Worm (Caenorhabditis elegans) whole organism, L1 larva: ENCODE data around the gene suex-1.
A peak's percentile ranks its signal among the peaks of the same experiment; 100 is the strongest.

Experiments
- C34B4.2 ChIP-seq: sonication (generic microtip); optimal IDR thresholded peaks from 2 replicates; lab custom pipeline; 2017; ENCODE audit warnings: mild to moderate bottlenecking, missing genetic modification characterization, missing compliant biosample characterization
- aha-1 ChIP-seq: fragments of 150-350 bp; optimal IDR thresholded peaks from 2 replicates; lab custom pipeline; 2014; ENCODE audit warnings: missing biosample characterization, missing genetic modification characterization
- alr-1 ChIP-seq: fragments of 200-800 bp; sonication (Bioruptor generic); optimal IDR thresholded peaks from 2 replicates; lab custom pipeline; 2018; ENCODE audit warnings: borderline replicate concordance, mild to moderate bottlenecking, missing genetic modification characterization, missing compliant biosample characterization
- aly-2 ChIP-seq: fragments of 150-350 bp; optimal IDR thresholded peaks from 2 replicates; lab custom pipeline; 2014; ENCODE audit warnings: missing biosample characterization, missing genetic modification characterization
- blmp-1 ChIP-seq: fragments of 150-350 bp; optimal IDR thresholded peaks from 2 replicates; lab custom pipeline; 2014; ENCODE audit warnings: missing biosample characterization, missing genetic modification characterization
- ceh-8 ChIP-seq: fragments of 200-800 bp; sonication (Bioruptor generic); optimal IDR thresholded peaks from 2 replicates; lab custom pipeline; 2018; ENCODE audit warnings: mild to moderate bottlenecking, missing genetic modification characterization, moderate library complexity, missing compliant biosample characterization
- ceh-82 ChIP-seq, 3 experiments: fragments of 150-350 bp in 1 of 3; sonication (generic microtip) in 2 of 3; optimal IDR thresholded peaks; 2 replicates each; lab custom pipeline; 2014 to 2017; ENCODE audit warnings: missing biosample characterization in 3 of 3, missing genetic modification characterization in 3 of 3
- ces-1 ChIP-seq: fragments of 150-350 bp; optimal IDR thresholded peaks from 2 replicates; lab custom pipeline; 2014; ENCODE audit warnings: missing biosample characterization, missing genetic modification reagents, missing genetic modification characterization
- dpl-1 ChIP-seq, 3 experiments: fragments of 150-350 bp in 2 of 3; sonication (generic microtip) in 1 of 3; optimal IDR thresholded peaks; 2 replicates each; lab custom pipeline; 2014 to 2017; ENCODE audit warnings: missing biosample characterization in 3 of 3, missing genetic modification characterization in 3 of 3, missing genetic modification reagents in 3 of 3
- efl-1 ChIP-seq, 4 experiments: fragments of 150-350 bp; optimal IDR thresholded peaks in 3 of 4; peaks in 1 of 4; 1 replicate in 1 of 4; 2 replicates in 3 of 4; lab custom pipeline; 2014; ENCODE audit warnings: missing biosample characterization in 2 of 4, missing genetic modification characterization in 2 of 4, missing genetic modification reagents in 2 of 4
- elt-3 ChIP-seq, 6 experiments: fragments of 150-350 bp in 1 of 6; sonication (generic microtip); optimal IDR thresholded peaks; 2 replicates each; lab custom pipeline; 2017 to 2018; ENCODE audit warnings: missing biosample characterization in 6 of 6, missing genetic modification characterization in 6 of 6, inconsistent platforms in 1 of 6
- ets-5 ChIP-seq: fragments of 200-800 bp; sonication (Bioruptor generic); IDR thresholded peaks from 2 replicates; pipeline ENCODE4 v1.3.6; 2022; ENCODE audit warnings: missing genetic modification characterization, missing compliant biosample characterization
- fkh-10 ChIP-seq: sonication (generic microtip); optimal IDR thresholded peaks from 2 replicates; lab custom pipeline; 2017; ENCODE audit warnings: missing biosample characterization, missing genetic modification reagents, missing genetic modification characterization
- fkh-4 ChIP-seq: sonication (generic microtip); optimal IDR thresholded peaks from 2 replicates; lab custom pipeline; 2016; ENCODE audit warnings: missing compliant biosample characterization, missing genetic modification characterization, borderline replicate concordance
- fkh-8 ChIP-seq: sonication (generic microtip); optimal IDR thresholded peaks from 2 replicates; lab custom pipeline; 2016; ENCODE audit warnings: mild to moderate bottlenecking, missing genetic modification characterization, missing compliant biosample characterization
- hpl-2 ChIP-seq: fragments of 150-350 bp; optimal IDR thresholded peaks from 2 replicates; lab custom pipeline; 2014; ENCODE audit warnings: missing biosample characterization, missing genetic modification reagents, missing genetic modification characterization
- isw-1 ChIP-seq: fragments of 200-800 bp; sonication (Bioruptor generic); IDR thresholded peaks from 2 replicates; pipeline ENCODE4 v1.3.6; 2022; ENCODE audit warnings: missing genetic modification characterization, missing compliant biosample characterization
- jun-1 ChIP-seq: fragments of 150-350 bp; optimal IDR thresholded peaks from 2 replicates; lab custom pipeline; 2014; ENCODE audit warnings: missing biosample characterization, missing genetic modification reagents, missing genetic modification characterization
- lin-13 ChIP-seq: fragments of 150-350 bp; optimal IDR thresholded peaks from 2 replicates; lab custom pipeline; 2014; ENCODE audit warnings: missing biosample characterization, missing genetic modification reagents, missing genetic modification characterization
- lin-14 ChIP-seq: fragments of 200-800 bp; sonication (Bioruptor generic); optimal IDR thresholded peaks from 2 replicates; lab custom pipeline; 2018; ENCODE audit warnings: mild to moderate bottlenecking, missing genetic modification characterization, moderate library complexity, missing compliant biosample characterization
- lin-39 ChIP-seq: fragments of 150-350 bp; optimal IDR thresholded peaks from 2 replicates; lab custom pipeline; 2014; ENCODE audit warnings: missing biosample characterization, missing genetic modification reagents, missing genetic modification characterization
- lir-3 ChIP-seq: sonication (generic microtip); optimal IDR thresholded peaks from 2 replicates; lab custom pipeline; 2016; ENCODE audit warnings: mild to moderate bottlenecking, missing genetic modification characterization, moderate library complexity, missing compliant biosample characterization; ENCODE audit not compliant: poor library complexity
- lsy-2 ChIP-seq, 2 experiments: fragments of 150-350 bp; optimal IDR thresholded peaks; 2 replicates each; lab custom pipeline; 2014; ENCODE audit warnings: missing biosample characterization in 2 of 2, missing genetic modification characterization in 2 of 2
- mdl-1 ChIP-seq, 2 experiments: fragments of 150-350 bp; optimal IDR thresholded peaks; 2 replicates each; lab custom pipeline; 2014 to 2017; ENCODE audit warnings: missing biosample characterization in 2 of 2, missing genetic modification characterization in 2 of 2, inconsistent platforms in 1 of 2
- mep-1 ChIP-seq: fragments of 150-350 bp; optimal IDR thresholded peaks from 2 replicates; lab custom pipeline; 2014; ENCODE audit warnings: missing biosample characterization, missing genetic modification characterization
- nhr-11 ChIP-seq: fragments of 150-350 bp; optimal IDR thresholded peaks from 2 replicates; lab custom pipeline; 2014; ENCODE audit warnings: missing biosample characterization, missing genetic modification characterization
- nhr-12 ChIP-seq: sonication (generic microtip); optimal IDR thresholded peaks from 2 replicates; lab custom pipeline; 2017; ENCODE audit warnings: missing biosample characterization, missing genetic modification characterization
- nhr-19 ChIP-seq: fragments of 200-800 bp; sonication (Bioruptor generic); conservative IDR thresholded peaks from 2 replicates; pipeline ENCODE4 v1.3.6; 2022; ENCODE audit warnings: missing genetic modification characterization, missing compliant biosample characterization
- nhr-28 ChIP-seq: fragments of 150-350 bp; optimal IDR thresholded peaks from 2 replicates; lab custom pipeline; 2014; ENCODE audit warnings: missing biosample characterization, missing genetic modification characterization
- nhr-77 ChIP-seq: fragments of 150-350 bp; optimal IDR thresholded peaks from 2 replicates; lab custom pipeline; 2014; ENCODE audit warnings: missing biosample characterization, missing genetic modification characterization
- nhr-84 ChIP-seq: sonication (generic microtip); optimal IDR thresholded peaks from 2 replicates; lab custom pipeline; 2017; ENCODE audit warnings: missing biosample characterization, missing genetic modification characterization
- nhr-85 ChIP-seq: sonication (generic microtip); peaks from one replicate; lab custom pipeline; 2016; ENCODE audit warnings: missing genetic modification characterization, inconsistent platforms, missing compliant biosample characterization
- rnt-1 ChIP-seq: sonication (generic microtip); optimal IDR thresholded peaks from 2 replicates; lab custom pipeline; 2016; ENCODE audit warnings: mild to moderate bottlenecking, missing genetic modification characterization, moderate library complexity, missing compliant biosample characterization
- snu-23 ChIP-seq: sonication (generic microtip); optimal IDR thresholded peaks from 2 replicates; lab custom pipeline; 2016; ENCODE audit warnings: missing genetic modification characterization, missing compliant biosample characterization
- sox-4 ChIP-seq: sonication (generic microtip); optimal IDR thresholded peaks from 2 replicates; lab custom pipeline; 2016; ENCODE audit warnings: missing genetic modification characterization, missing compliant biosample characterization
- swsn-7 ChIP-seq: sonication (generic microtip); optimal IDR thresholded peaks from 2 replicates; lab custom pipeline; 2016; ENCODE audit warnings: missing genetic modification characterization, missing compliant biosample characterization
- tbx-2 ChIP-seq: sonication (generic microtip); optimal IDR thresholded peaks from 2 replicates; lab custom pipeline; 2016; ENCODE audit warnings: missing genetic modification characterization, missing compliant biosample characterization
- tlp-1 ChIP-seq: fragments of 150-350 bp; optimal IDR thresholded peaks from 2 replicates; lab custom pipeline; 2014; ENCODE audit warnings: missing biosample characterization, missing genetic modification characterization
- unc-30 ChIP-seq: sonication (generic microtip); optimal IDR thresholded peaks from 2 replicates; lab custom pipeline; 2017; ENCODE audit warnings: missing biosample characterization, missing genetic modification characterization
- unc-62 ChIP-seq: fragments of 150-350 bp; optimal IDR thresholded peaks from 2 replicates; lab custom pipeline; 2014; ENCODE audit warnings: missing biosample characterization, missing genetic modification reagents, missing genetic modification characterization
- unc-86 ChIP-seq: sonication (generic microtip); optimal IDR thresholded peaks from 2 replicates; lab custom pipeline; 2016; ENCODE audit warnings: missing genetic modification characterization, missing compliant biosample characterization
- zag-1 ChIP-seq: fragments of 150-350 bp; optimal IDR thresholded peaks from 2 replicates; lab custom pipeline; 2014; ENCODE audit warnings: missing biosample characterization, missing genetic modification characterization
- ztf-4 ChIP-seq: fragments of 150-350 bp; optimal IDR thresholded peaks from 2 replicates; lab custom pipeline; 2014; ENCODE audit warnings: missing biosample characterization, missing genetic modification characterization

suex-1 gene

DNA sequence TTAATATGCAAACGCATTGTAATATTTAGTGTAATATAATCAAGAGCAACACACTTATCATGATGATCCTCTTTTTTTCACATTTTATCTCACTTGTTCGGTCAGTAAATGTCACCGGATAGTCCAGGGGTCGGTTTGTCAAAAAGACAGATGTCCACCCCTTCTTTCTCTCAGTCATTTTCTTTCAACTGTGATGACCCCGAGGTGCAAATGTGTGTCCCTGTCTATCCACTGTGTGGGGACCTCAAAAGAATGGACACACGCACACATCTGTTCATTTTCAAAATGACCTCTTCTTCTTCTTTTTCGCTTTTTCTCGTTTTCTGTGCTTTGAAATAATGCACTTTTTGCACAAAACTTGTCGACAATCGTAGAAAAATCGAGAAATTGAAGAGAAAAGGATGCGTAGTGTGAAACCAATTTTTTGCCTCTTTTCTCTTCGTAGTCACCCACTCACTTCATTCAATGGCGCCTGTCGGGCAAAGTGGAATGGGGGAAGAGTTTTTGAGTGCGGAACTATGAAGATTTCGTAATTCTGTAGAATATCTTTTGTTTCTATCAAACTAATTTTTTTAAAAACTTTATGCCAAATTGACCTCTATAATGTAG, 34.3 kb downstream of the suex-1 start (continued):
- TF ChIP-seq fkh-4 (tag; lab: Kevin White, UChicago) (no peak), tlp-1 (tag; lab: Kevin White, UChicago) (no peak), lir-3 (tag; lab: Kevin White, UChicago) (no peak), dpl-1 (GFP tag; optimal IDR thresholded peaks at IDR 0.05; lab: Kevin White, UChicago) (no peak), nhr-28 (tag; lab: Kevin White, UChicago) (no peak), swsn-7 (tag; lab: Kevin White, UChicago) (no peak), nhr-11 (tag; lab: Kevin White, UChicago) (no peak)

- TF ChIP-seq lsy-2 (tag; optimal IDR thresholded peaks at IDR 0.05; lab: Kevin White, UChicago) (no peak), lin-14 (GFP tag; lab: Kevin White, UChicago) (peak; percentile 15), blmp-1 (tag; lab: Kevin White, UChicago) (peak; percentile 62), nhr-85 (tag; lab: Kevin White, UChicago) (peak; percentile 33), elt-3 (tag; optimal IDR thresholded peaks at IDR 0.05; lab: Kevin White, UChicago) (peak in 1 of 6 experiments; percentile 43)
Observed at ce11 chrII:5460911-5461310, 37.1 kb downstream of the suex-1 start.

ce11 chrII:5459534-5459933, 38.5 kb downstream of the suex-1 start:
- peak; percentile 37 for TF ChIP-seq lin-14 (GFP tag; lab: Kevin White, UChicago)
- no peak for TF ChIP-seq aly-2 (tag; lab: Kevin White, UChicago)
- TF ChIP-seq elt-3 (tag; optimal IDR thresholded peaks at IDR 0.05; lab: Kevin White, UChicago), result peak in 1 of 6 experiments; percentile 58
- TF ChIP-seq nhr-85 (tag; lab: Kevin White, UChicago), result peak; percentile 3
- TF ChIP-seq blmp-1 (tag; lab: Kevin White, UChicago), result peak; percentile 90
- TF ChIP-seq nhr-84 (tag; lab: Kevin White, UChicago), result no peak
- TF ChIP-seq, all 84 proteins: peak for 4

DNA sequence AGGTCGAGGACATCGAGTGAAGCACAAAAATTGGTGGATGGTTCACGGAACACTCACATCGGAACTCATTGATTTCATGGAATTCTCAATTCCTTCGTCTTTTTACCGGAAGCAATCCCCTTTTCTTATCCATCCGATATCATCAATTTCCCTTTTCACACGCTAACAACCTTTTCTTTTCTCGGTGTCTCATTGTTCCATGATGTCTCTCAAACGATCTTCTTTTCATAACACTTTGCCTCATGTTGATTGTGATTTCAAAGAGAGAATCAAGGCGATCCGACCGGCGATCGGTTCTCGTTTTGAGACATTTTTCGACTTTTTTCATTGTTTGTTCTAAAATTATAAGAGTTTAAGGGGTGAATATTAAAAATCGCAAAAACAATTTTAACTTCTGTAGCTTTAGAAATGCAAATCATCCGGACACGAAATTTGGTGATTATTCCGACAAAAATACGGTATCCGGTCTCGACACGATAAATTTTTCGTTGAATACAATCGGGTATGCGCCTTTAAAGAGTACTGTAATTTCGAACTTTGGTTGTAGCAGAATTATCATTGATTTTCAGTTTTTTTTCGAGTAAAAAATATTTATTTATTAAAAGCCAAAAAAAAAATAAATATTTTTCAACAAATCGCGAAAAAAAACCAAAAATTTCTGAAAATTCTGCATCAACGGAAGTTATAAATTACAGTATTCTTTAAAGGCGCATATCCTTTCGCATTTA, 39.2 kb downstream of the suex-1 start:
- TF ChIP-seq unc-62 (GFP tag; lab: Kevin White, UChicago) (no peak), lin-13 (GFP tag; lab: Kevin White, UChicago) (no peak), nhr-77 (no peak), lin-39 (tag; lab: Kevin White, UChicago) (no peak), tlp-1 (tag; lab: Kevin White, UChicago) (no peak), rnt-1 (tag; lab: Kevin White, UChicago) (no peak), zag-1 (tag; lab: Kevin White, UChicago) (no peak), sox-4 (tag; lab: Kevin White, UChicago) (no peak), nhr-19 (no peak), ceh-8 (GFP tag; lab: Kevin White, UChicago) (no peak), ets-5 (GFP tag; lab: Robert Waterston, UW) (no peak), unc-30 (tag; lab: Kevin White, UChicago) (no peak), blmp-1 (tag; lab: Kevin White, UChicago) (peak; percentile 99), mdl-1 (tag; optimal IDR thresholded peaks at IDR 0.05; lab: Kevin White, UChicago) (no peak), mep-1 (tag; lab: Kevin White, UChicago) (peak; percentile 5), hpl-2 (GFP tag; lab: Kevin White, UChicago) (no peak), tbx-2 (tag; lab: Kevin White, UChicago) (no peak), fkh-10 (GFP tag; lab: Kevin White, UChicago) (no peak), dpl-1 (GFP tag; optimal IDR thresholded peaks at IDR 0.05; lab: Kevin White, UChicago) (no peak), ztf-4 (no peak), C34B4.2 (tag; lab: Kevin White, UChicago) (no peak), elt-3 (tag; optimal IDR thresholded peaks at IDR 0.05; lab: Kevin White, UChicago) (peak in 4 of 6 experiments; percentile 11 to 73 (median 32)), isw-1 (GFP tag; lab: Robert Waterston, UW) (no peak), nhr-11 (tag; lab: Kevin White, UChicago) (no peak), ceh-82 (tag; optimal IDR thresholded peaks at IDR 0.05; lab: Kevin White, UChicago) (no peak), alr-1 (no peak), aha-1 (no peak), unc-86 (tag; lab: Kevin White, UChicago) (no peak), efl-1 (optimal IDR thresholded peaks at IDR 0.05; lab: Kevin White, UChicago) (no peak), efl-1 (GFP tag; optimal IDR thresholded peaks at IDR 0.05 in 1 of 2; lab: Kevin White, UChicago) (no peak), snu-23 (GFP tag; lab: Kevin White, UChicago) (peak; percentile 11), nhr-28 (tag; lab: Kevin White, UChicago) (no peak), jun-1 (tag; lab: Kevin White, UChicago) (no peak), fkh-8 (tag; lab: Kevin White, UChicago) (no peak), nhr-12 (tag; lab: Kevin White, UChicago) (no peak), ces-1 (no peak)
